Worm (Caenorhabditis elegans): ENCODE data around the gene C28D4.4.

DNA sequence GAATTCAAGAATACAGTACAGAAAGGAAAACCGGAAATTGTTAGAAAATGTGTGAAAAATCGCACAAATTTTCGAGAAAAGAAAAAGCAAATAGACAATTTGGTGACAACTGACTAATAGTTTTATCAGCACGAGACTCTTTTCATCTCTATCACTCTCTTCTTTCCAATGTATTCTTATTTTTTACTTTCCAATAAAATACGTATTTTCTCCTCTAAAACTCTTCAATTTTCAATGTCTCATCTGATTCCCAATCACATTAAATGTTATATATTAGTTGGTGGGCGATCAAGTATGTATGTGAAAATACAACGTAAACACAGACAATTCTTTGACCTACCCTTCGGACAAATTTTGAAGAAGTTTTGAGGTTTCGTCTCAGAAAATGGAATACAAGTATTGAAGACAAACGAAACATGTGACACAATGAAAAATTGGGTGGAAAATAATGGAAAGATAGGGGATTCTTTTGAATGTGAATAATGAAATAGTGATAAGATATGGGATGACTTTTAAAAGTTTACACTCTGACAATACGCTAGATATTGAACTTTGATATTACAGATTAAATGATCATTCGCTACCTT is 7.5 kb downstream of the C28D4.4 start, which contains the start of gene cka-1:
- TF ChIP-seq lsy-2 (tag; optimal IDR thresholded peaks at IDR 0.05) (no peak), nhr-10 (tag; optimal IDR thresholded peaks at IDR 0.05) (no peak), nhr-11 (tag; optimal IDR thresholded peaks at IDR 0.05) (no peak), ceh-28 (tag; optimal IDR thresholded peaks at IDR 0.05) (no peak), ceh-82 (tag; optimal IDR thresholded peaks at IDR 0.05) (no peak), unc-62 (GFP tag; optimal IDR thresholded peaks at IDR 0.05 in 1 of 2) (no peak), unc-62 (tag; optimal IDR thresholded peaks at IDR 0.05) (no peak), ama-1 (optimal IDR thresholded peaks at IDR 0.05) (no peak), nhr-28 (tag; optimal IDR thresholded peaks at IDR 0.05) (peak; percentile 31), ceh-32 (tag; optimal IDR thresholded peaks at IDR 0.05; ENCODE audit: poor library complexity) (no peak), fkh-10 (GFP tag; optimal IDR thresholded peaks at IDR 0.05) (no peak), hmg-1.1 (GFP tag; IDR thresholded peaks at IDR 0.05) (no peak), fos-1 (tag; optimal IDR thresholded peaks at IDR 0.05) (no peak), dmd-8 (GFP tag; IDR thresholded peaks at IDR 0.05) (no peak), zag-1 (tag; optimal IDR thresholded peaks at IDR 0.05) (no peak)
